Fruit fly (Drosophila melanogaster) whole organism, wandering third instar larva: ENCODE measurements around the gene MtnA.

Experiments used
- Abd-B ChIP-seq: fragments of >200 bp; optimal IDR thresholded peaks from 2 replicates; lab custom pipeline; 2017; ENCODE audit warnings: missing biosample characterization, missing genetic modification characterization
- Jra ChIP-seq: sonication (Bioruptor generic); optimal IDR thresholded peaks from 2 replicates; lab custom pipeline; 2016; ENCODE audit warnings: missing biosample characterization, missing genetic modification characterization
- foxo ChIP-seq, 2 experiments: fragments of 200-800 bp; sonication (Bioruptor generic); optimal IDR thresholded peaks; 2 replicates in 1 of 2; 3 replicates in 1 of 2; lab custom pipeline; 2016 to 2017; ENCODE audit warnings: missing biosample characterization in 2 of 2, missing genetic modification characterization in 2 of 2

DNA sequence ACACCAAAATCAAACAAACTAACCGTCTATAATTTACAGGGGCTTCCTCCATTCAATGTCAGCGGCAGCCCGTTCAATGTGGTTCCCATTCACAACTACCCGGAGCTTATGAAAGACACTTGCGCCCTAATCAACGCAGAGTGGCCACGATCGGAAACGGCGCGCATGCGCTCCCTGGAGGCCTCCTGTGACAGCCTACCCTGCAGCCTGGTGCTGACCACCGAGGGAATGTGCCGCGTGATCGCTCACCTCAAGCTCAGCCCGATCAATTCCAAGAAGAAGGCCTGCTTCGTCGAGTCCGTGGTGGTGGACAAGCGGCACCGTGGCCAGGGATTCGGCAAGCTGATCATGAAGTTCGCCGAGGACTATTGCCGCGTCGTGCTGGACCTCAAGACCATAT, 15.3 kb downstream of the MtnA start, which contains the start of gene MED6:
- no peak for TF ChIP-seq Abd-B (GFP tag; lab: Kevin White, UChicago)
- TF ChIP-seq Jra (GFP tag; lab: Kevin White, UChicago) = no peak
- TF ChIP-seq foxo (GFP tag; optimal IDR thresholded peaks at IDR 0.05; lab: Kevin White, UChicago) = no peak
